Fruit fly (Drosophila melanogaster): ENCODE results near the gene CG32320.

The CG32320 gene

dm6 chr3L:1352065-1352464, 46.3 kb upstream of the CG32320 start (continued):
- peak; percentile 6 for TF ChIP-seq dsx (GFP tag; optimal IDR thresholded peaks at IDR 0.05; ENCODE audit: poor library complexity, severe bottlenecking)
- TF ChIP-seq Hr39 (GFP tag; optimal IDR thresholded peaks at IDR 0.05) = peak; percentile 45
- TF ChIP-seq ss (GFP tag; optimal IDR thresholded peaks at IDR 0.05) = no peak
- TF ChIP-seq fd85E (GFP tag; optimal IDR thresholded peaks at IDR 0.05) = no peak
- no peak for TF ChIP-seq CG8119 (GFP tag; IDR thresholded peaks at IDR 0.05)
- TF ChIP-seq Gug (GFP tag; IDR thresholded peaks at IDR 0.05) = no peak
- no peak for TF ChIP-seq dac (GFP tag; optimal IDR thresholded peaks at IDR 0.05)
- TF ChIP-seq CG8319 (GFP tag; optimal IDR thresholded peaks at IDR 0.05) = no peak
- no peak for TF ChIP-seq CG4318 (GFP tag; optimal IDR thresholded peaks at IDR 0.05)
- peak; percentile 49 for TF ChIP-seq esn (GFP tag; optimal IDR thresholded peaks at IDR 0.05)
- TF ChIP-seq CG32006 (GFP tag; optimal IDR thresholded peaks at IDR 0.05) = no peak
- no peak for TF ChIP-seq Sox15 (GFP tag; optimal IDR thresholded peaks at IDR 0.05)
- TF ChIP-seq CG6163 (GFP tag; IDR thresholded peaks at IDR 0.05) = no peak
- TF ChIP-seq Sox14 (GFP tag; optimal IDR thresholded peaks at IDR 0.05) = peak; percentile 49
- TF ChIP-seq OdsH (GFP tag; optimal IDR thresholded peaks at IDR 0.05) = peak; percentile 24
- TF ChIP-seq CG6792 (GFP tag; optimal IDR thresholded peaks at IDR 0.05) = no peak
- TF ChIP-seq vri (GFP tag; optimal IDR thresholded peaks at IDR 0.05) = peak; percentile 1
- peak; percentile 42 for TF ChIP-seq cyc (GFP tag; optimal IDR thresholded peaks at IDR 0.05)
- no peak for TF ChIP-seq fkh (GFP tag; optimal IDR thresholded peaks at IDR 0.05)
- TF ChIP-seq CG10669 (GFP tag; optimal IDR thresholded peaks at IDR 0.05) = no peak
- TF ChIP-seq topi (GFP tag; optimal IDR thresholded peaks at IDR 0.05) = peak; percentile 36
- TF ChIP-seq CG8632 (GFP tag; optimal IDR thresholded peaks at IDR 0.05) = no peak
- TF ChIP-seq CG31627 (GFP tag; optimal IDR thresholded peaks at IDR 0.05) = peak; percentile 43
- TF ChIP-seq Lpt (GFP tag; optimal IDR thresholded peaks at IDR 0.05) = no peak

- TF ChIP-seq Gug (GFP tag; IDR thresholded peaks at IDR 0.05) = no peak
- TF ChIP-seq CG15336 (GFP tag; IDR thresholded peaks at IDR 0.05) = no peak
- no peak for TF ChIP-seq CG10631 (GFP tag; optimal IDR thresholded peaks at IDR 0.05)
These were observed 44.2 kb upstream of the CG32320 start for dm6 chr3L:1354214-1354613.

- TF ChIP-seq svp (GFP tag) (peak; percentile 41), CG10631 (GFP tag; optimal IDR thresholded peaks at IDR 0.05) (no peak), dac (GFP tag; optimal IDR thresholded peaks at IDR 0.05) (no peak), CG3919 (GFP tag; optimal IDR thresholded peaks at IDR 0.05) (peak; percentile 8), CG6163 (GFP tag; IDR thresholded peaks at IDR 0.05) (0 out of 3 replicates have a peak, but pooled peaks have one; percentile 45), Eip78C (GFP tag) (peak; percentile 38), topi (GFP tag; optimal IDR thresholded peaks at IDR 0.05) (no peak)
These were observed 40.0 kb upstream of the CG32320 start for dm6 chr3L:1358338-1358737.

dm6 chr3L:1364368-1364767, 34.0 kb upstream of the CG32320 start:
- no peak for TF ChIP-seq Smox (GFP tag; optimal IDR thresholded peaks at IDR 0.05)

dm6 chr3L:1366879-1367650, 31.3 kb upstream of the CG32320 start:
- TF ChIP-seq salr (GFP tag; optimal IDR thresholded peaks at IDR 0.05) (no peak), cyc (GFP tag; optimal IDR thresholded peaks at IDR 0.05) (no peak), CG16779 (tag; optimal IDR thresholded peaks at IDR 0.05) (no peak), CG15336 (GFP tag; IDR thresholded peaks at IDR 0.05) (peak; percentile 56), CG6163 (GFP tag; IDR thresholded peaks at IDR 0.05) (peak; percentile 86), CG1621 (tag; optimal IDR thresholded peaks at IDR 0.05) (peak; percentile 47), dsx (GFP tag; optimal IDR thresholded peaks at IDR 0.05; ENCODE audit: poor library complexity, severe bottlenecking) (peak; percentile 96), ss (GFP tag; optimal IDR thresholded peaks at IDR 0.05) (peak; percentile 69 to 72), CG32006 (GFP tag; optimal IDR thresholded peaks at IDR 0.05) (peak; percentile 16), CG6808 (GFP tag; optimal IDR thresholded peaks at IDR 0.05) (peak; percentile 3), CG11902 (GFP tag; optimal IDR thresholded peaks at IDR 0.05) (no peak), Blimp-1 (GFP tag; optimal IDR thresholded peaks at IDR 0.05) (no peak), Eip78C (GFP tag) (peak; percentile 28), eg (GFP tag; IDR thresholded peaks at IDR 0.05) (peak; percentile 79), CG3919 (GFP tag; optimal IDR thresholded peaks at IDR 0.05) (no peak), CG9139 (GFP tag; optimal IDR thresholded peaks at IDR 0.05) (peak; percentile 25), CG8119 (GFP tag; IDR thresholded peaks at IDR 0.05) (peak; percentile 58)

Measured in whole organism, prepupa.